Fruit fly (Drosophila melanogaster): ENCODE data around the gene CG43610.

Gene CG43610

dm6 chr2L:6773645-6774044 is 25.4 kb upstream of the CG43610 start, which contains the start of gene CG17378:
CG17378 (plus strand) TSS chr2L:6774041.
- no peak for TF ChIP-seq topi (GFP tag; optimal IDR thresholded peaks at IDR 0.05)
- no peak for TF ChIP-seq fd59A (GFP tag; optimal IDR thresholded peaks at IDR 0.05)
- TF ChIP-seq Met (GFP tag; optimal IDR thresholded peaks at IDR 0.05): no peak
- no peak for TF ChIP-seq net (GFP tag; optimal IDR thresholded peaks at IDR 0.05)
- TF ChIP-seq Hr4 (GFP tag; optimal IDR thresholded peaks at IDR 0.05): no peak
- no peak for TF ChIP-seq spab (GFP tag; optimal IDR thresholded peaks at IDR 0.05)
- TF ChIP-seq CG6163 (GFP tag; IDR thresholded peaks at IDR 0.05): no peak
- TF ChIP-seq CG3032 (tag; optimal IDR thresholded peaks at IDR 0.05): no peak
- TF ChIP-seq Ets21C (GFP tag; optimal IDR thresholded peaks at IDR 0.05): no peak
- TF ChIP-seq cyc (GFP tag; optimal IDR thresholded peaks at IDR 0.05): no peak
- TF ChIP-seq Sox102F (GFP tag; optimal IDR thresholded peaks at IDR 0.05): no peak
- no peak for TF ChIP-seq Hr39 (GFP tag; optimal IDR thresholded peaks at IDR 0.05)
- TF ChIP-seq dsx (GFP tag; optimal IDR thresholded peaks at IDR 0.05; ENCODE audit: poor library complexity, severe bottlenecking): no peak
- TF ChIP-seq CG6276 (GFP tag; optimal IDR thresholded peaks at IDR 0.05): no peak

dm6 chr2L:6774853-6775252 is 24.1 kb upstream of the CG43610 start:
- peak; percentile 55 for TF ChIP-seq svp (GFP tag)
- TF ChIP-seq eg (GFP tag; IDR thresholded peaks at IDR 0.05): no peak
- TF ChIP-seq CG10669 (GFP tag; optimal IDR thresholded peaks at IDR 0.05): peak; percentile 3

DNA sequence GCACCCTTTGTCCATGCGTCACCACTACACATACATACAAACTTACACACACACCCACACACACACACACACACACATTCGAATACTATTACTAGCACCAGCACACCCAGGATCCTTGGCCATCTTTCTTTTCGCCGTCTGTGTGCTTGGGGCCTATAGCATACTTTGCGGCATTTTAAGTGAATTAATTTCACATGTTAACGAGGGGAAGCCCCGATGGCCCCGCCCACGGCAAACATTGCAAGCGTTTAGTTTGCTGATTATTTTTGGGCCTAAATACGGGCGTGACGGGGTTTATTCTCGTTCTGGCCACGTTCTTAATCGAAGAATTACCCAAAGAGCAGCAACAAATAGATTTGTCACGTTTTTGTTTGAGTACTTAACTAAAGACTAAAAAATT is 15.6 kb upstream of the CG43610 start:
- TF ChIP-seq Eip78C (GFP tag) (peak; percentile 51), Sox102F (GFP tag; optimal IDR thresholded peaks at IDR 0.05) (no peak)

dm6 chr2L:6784235-6784634 is 14.8 kb upstream of the CG43610 start:
- TF ChIP-seq ss (GFP tag; optimal IDR thresholded peaks at IDR 0.05): peak in 1 of 2 experiments; percentile 29
- peak; percentile 44 for TF ChIP-seq Eip78C (GFP tag)
- no peak for TF ChIP-seq Gug (GFP tag; IDR thresholded peaks at IDR 0.05)

dm6 chr2L:6785583-6785982 is 13.4 kb upstream of the CG43610 start:
- no peak for TF ChIP-seq cyc (GFP tag; optimal IDR thresholded peaks at IDR 0.05)
- TF ChIP-seq Met (GFP tag; optimal IDR thresholded peaks at IDR 0.05): no peak
- TF ChIP-seq pdm3 (GFP tag; optimal IDR thresholded peaks at IDR 0.05): no peak
- no peak for TF ChIP-seq CG6854 (GFP tag; optimal IDR thresholded peaks at IDR 0.05)
- no peak for TF ChIP-seq Sox15 (GFP tag; optimal IDR thresholded peaks at IDR 0.05)
- TF ChIP-seq CG8119 (GFP tag; IDR thresholded peaks at IDR 0.05): no peak
- no peak for TF ChIP-seq CG16779 (tag; optimal IDR thresholded peaks at IDR 0.05)
- no peak for TF ChIP-seq CG10669 (GFP tag; optimal IDR thresholded peaks at IDR 0.05)
- TF ChIP-seq CG8632 (GFP tag; optimal IDR thresholded peaks at IDR 0.05): no peak
- no peak for TF ChIP-seq Hr38 (GFP tag; optimal IDR thresholded peaks at IDR 0.05)
- no peak for TF ChIP-seq CG9139 (GFP tag; optimal IDR thresholded peaks at IDR 0.05)
- no peak for TF ChIP-seq Lpt (GFP tag; optimal IDR thresholded peaks at IDR 0.05)
- TF ChIP-seq eg (GFP tag; IDR thresholded peaks at IDR 0.05): no peak
- TF ChIP-seq spab (GFP tag; optimal IDR thresholded peaks at IDR 0.05): no peak
- TF ChIP-seq acj6 (GFP tag; optimal IDR thresholded peaks at IDR 0.05): no peak
- TF ChIP-seq CG11294 (GFP tag; IDR thresholded peaks at IDR 0.05): no peak
- no peak for TF ChIP-seq CG6163 (GFP tag; IDR thresholded peaks at IDR 0.05)
- TF ChIP-seq net (GFP tag; optimal IDR thresholded peaks at IDR 0.05): no peak
- TF ChIP-seq Hr39 (GFP tag; optimal IDR thresholded peaks at IDR 0.05): no peak
- no peak for TF ChIP-seq CG4318 (GFP tag; optimal IDR thresholded peaks at IDR 0.05)

dm6 chr2L:6786674-6787028 is 12.3 kb upstream of the CG43610 start, which contains the start of gene nrv1:
nrv1 (minus strand) TSS chr2L:6786861.
- TF ChIP-seq fd85E (GFP tag; optimal IDR thresholded peaks at IDR 0.05): no peak
- TF ChIP-seq Hr39 (GFP tag; optimal IDR thresholded peaks at IDR 0.05): no peak
- TF ChIP-seq Hr4 (GFP tag; optimal IDR thresholded peaks at IDR 0.05): no peak
- TF ChIP-seq CG6808 (GFP tag; optimal IDR thresholded peaks at IDR 0.05): no peak
- TF ChIP-seq vri (GFP tag; optimal IDR thresholded peaks at IDR 0.05): no peak
- TF ChIP-seq Eip78C (GFP tag): no peak
- no peak for TF ChIP-seq Eip93F (GFP tag; optimal IDR thresholded peaks at IDR 0.05)
- no peak for TF ChIP-seq CG16779 (tag; optimal IDR thresholded peaks at IDR 0.05)
- no peak for TF ChIP-seq achi (GFP tag; optimal IDR thresholded peaks at IDR 0.05)
- TF ChIP-seq CG34406 (GFP tag; optimal IDR thresholded peaks at IDR 0.05): no peak
- TF ChIP-seq Sox102F (GFP tag; optimal IDR thresholded peaks at IDR 0.05): no peak
- no peak for TF ChIP-seq Ets21C (GFP tag; optimal IDR thresholded peaks at IDR 0.05)
- TF ChIP-seq Blimp-1 (GFP tag; optimal IDR thresholded peaks at IDR 0.05): no peak
- no peak for TF ChIP-seq CG4318 (GFP tag; optimal IDR thresholded peaks at IDR 0.05)
- TF ChIP-seq net (GFP tag; optimal IDR thresholded peaks at IDR 0.05): no peak
